Worm (Caenorhabditis elegans): ENCODE data around the gene unc-86.

- TF ChIP-seq lsy-2 (tag; optimal IDR thresholded peaks at IDR 0.05): no peak
- TF ChIP-seq unc-39 (tag; optimal IDR thresholded peaks at IDR 0.05): no peak
- TF ChIP-seq lin-13 (GFP tag; optimal IDR thresholded peaks at IDR 0.05): no peak
- no peak for TF ChIP-seq lin-11 (tag; optimal IDR thresholded peaks at IDR 0.05)
- no peak for TF ChIP-seq ama-1 (optimal IDR thresholded peaks at IDR 0.05)
- TF ChIP-seq lin-39 (tag; optimal IDR thresholded peaks at IDR 0.05): no peak
- TF ChIP-seq ztf-11 (tag; optimal IDR thresholded peaks at IDR 0.05): no peak
- no peak for TF ChIP-seq zag-1 (tag; optimal IDR thresholded peaks at IDR 0.05)
- no peak for TF ChIP-seq unc-62 (GFP tag; optimal IDR thresholded peaks at IDR 0.05)
- TF ChIP-seq F13H6.1 (tag; optimal IDR thresholded peaks at IDR 0.05): no peak
- no peak for TF ChIP-seq blmp-1 (tag; optimal IDR thresholded peaks at IDR 0.05; ENCODE audit: insufficient read depth)
Observed at ce11 chrIII:8262599-8262998, 46.5 kb upstream of the unc-86 start.

All from whole organism, L2 larva.